Worm (Caenorhabditis elegans) whole organism, L2 larva: ENCODE results near the gene Y39A1A.31.

Experiments used
- F13H6.1 ChIP-seq: sonication (generic microtip); optimal IDR thresholded peaks from 2 replicates; lab custom pipeline; 2016; ENCODE audit warnings: missing genetic modification characterization, missing compliant biosample characterization
- R02D3.7 ChIP-seq: fragments of 150-350 bp; optimal IDR thresholded peaks from 2 replicates; lab custom pipeline; 2014; ENCODE audit warnings: missing biosample characterization, missing genetic modification characterization
- Y55F3AM.14 ChIP-seq: fragments of 200-800 bp; sonication (Bioruptor generic); optimal IDR thresholded peaks from 2 replicates; lab custom pipeline; 2018; ENCODE audit warnings: mild to moderate bottlenecking, missing genetic modification characterization, missing compliant biosample characterization
- ZK546.5 ChIP-seq: sonication (generic microtip); optimal IDR thresholded peaks from 2 replicates; lab custom pipeline; 2017; ENCODE audit warnings: missing biosample characterization, missing genetic modification characterization
- alr-1 ChIP-seq: fragments of 150-350 bp; optimal IDR thresholded peaks from 2 replicates; lab custom pipeline; 2014; ENCODE audit warnings: missing biosample characterization, missing genetic modification characterization
- ceh-16 ChIP-seq: fragments of 150-350 bp; optimal IDR thresholded peaks from 2 replicates; lab custom pipeline; 2014; ENCODE audit warnings: missing biosample characterization, missing genetic modification characterization
- ceh-82 ChIP-seq: fragments of 150-350 bp; optimal IDR thresholded peaks from 2 replicates; lab custom pipeline; 2014; ENCODE audit warnings: missing biosample characterization, missing genetic modification characterization
- crh-2 ChIP-seq: sonication (generic microtip); optimal IDR thresholded peaks from 2 replicates; lab custom pipeline; 2017; ENCODE audit warnings: missing biosample characterization, missing genetic modification characterization
- dmd-4 ChIP-seq: sonication (generic microtip); optimal IDR thresholded peaks from 2 replicates; lab custom pipeline; 2017; ENCODE audit warnings: missing biosample characterization, missing genetic modification characterization
- elt-1 ChIP-seq: fragments of 150-350 bp; optimal IDR thresholded peaks from 2 replicates; lab custom pipeline; 2014; ENCODE audit warnings: missing biosample characterization, missing genetic modification characterization
- fos-1 ChIP-seq: fragments of 150-350 bp; optimal IDR thresholded peaks from 2 replicates; lab custom pipeline; 2014; ENCODE audit warnings: missing biosample characterization, missing genetic modification characterization
- lin-39 ChIP-seq: fragments of 150-350 bp; optimal IDR thresholded peaks from 2 replicates; lab custom pipeline; 2014; ENCODE audit warnings: missing biosample characterization, missing genetic modification reagents, missing genetic modification characterization
- lsy-2 ChIP-seq, 2 experiments: fragments of 150-350 bp in 1 of 2; sonication (generic microtip) in 1 of 2; optimal IDR thresholded peaks; 2 replicates each; lab custom pipeline; 2014 to 2017; ENCODE audit warnings: missing biosample characterization in 2 of 2, missing genetic modification characterization in 2 of 2
- mab-5 ChIP-seq: fragments of 150-350 bp; optimal IDR thresholded peaks from 2 replicates; lab custom pipeline; 2014; ENCODE audit warnings: missing biosample characterization, missing genetic modification characterization
- mbf-1 ChIP-seq: sonication (generic microtip); optimal IDR thresholded peaks from 2 replicates; lab custom pipeline; 2017; ENCODE audit warnings: missing biosample characterization, missing genetic modification characterization
- mdl-1 ChIP-seq, 2 experiments: fragments of 150-350 bp in 1 of 2; sonication (generic microtip) in 1 of 2; optimal IDR thresholded peaks; 2 replicates each; lab custom pipeline; 2017; ENCODE audit warnings: missing biosample characterization in 2 of 2, missing genetic modification characterization in 2 of 2
- nhr-10 ChIP-seq: sonication (generic microtip); optimal IDR thresholded peaks from 2 replicates; lab custom pipeline; 2017; ENCODE audit warnings: missing biosample characterization, missing genetic modification characterization
- nhr-11 ChIP-seq: fragments of 150-350 bp; optimal IDR thresholded peaks from 2 replicates; lab custom pipeline; 2014; ENCODE audit warnings: missing biosample characterization, missing genetic modification characterization
- nhr-12 ChIP-seq: fragments of 150-350 bp; optimal IDR thresholded peaks from 2 replicates; lab custom pipeline; 2014; ENCODE audit warnings: missing biosample characterization, missing genetic modification characterization
- nhr-129 ChIP-seq: fragments of 150-350 bp; optimal IDR thresholded peaks from 2 replicates; lab custom pipeline; 2014; ENCODE audit warnings: missing biosample characterization, missing genetic modification characterization
- nhr-21 ChIP-seq: fragments of 150-350 bp; optimal IDR thresholded peaks from 2 replicates; lab custom pipeline; 2014; ENCODE audit warnings: missing biosample characterization, missing genetic modification characterization
- nhr-23 ChIP-seq: fragments of 150-350 bp; optimal IDR thresholded peaks from 2 replicates; lab custom pipeline; 2014; ENCODE audit warnings: missing biosample characterization, missing genetic modification reagents, missing genetic modification characterization
- nhr-25 ChIP-seq: fragments of 150-350 bp; sonication (generic microtip); optimal IDR thresholded peaks from 3 replicates; lab custom pipeline; 2014; ENCODE audit warnings: missing biosample characterization, missing genetic modification characterization
- nhr-77 ChIP-seq: fragments of 150-350 bp; optimal IDR thresholded peaks from 2 replicates; lab custom pipeline; 2014; ENCODE audit warnings: missing biosample characterization, missing genetic modification characterization
- peb-1 ChIP-seq: fragments of 150-350 bp; optimal IDR thresholded peaks from 2 replicates; lab custom pipeline; 2014; ENCODE audit warnings: missing biosample characterization, missing genetic modification characterization
- sem-4 ChIP-seq: fragments of 150-350 bp; optimal IDR thresholded peaks from 2 replicates; lab custom pipeline; 2014; ENCODE audit warnings: missing biosample characterization, missing genetic modification reagents, missing genetic modification characterization
- skn-1 ChIP-seq: sonication (generic microtip); optimal IDR thresholded peaks from 2 replicates; lab custom pipeline; 2017; ENCODE audit warnings: missing biosample characterization, missing genetic modification characterization
- sma-3 ChIP-seq: sonication (generic microtip); optimal IDR thresholded peaks from 2 replicates; lab custom pipeline; 2016; ENCODE audit warnings: missing genetic modification reagents, missing genetic modification characterization, missing compliant biosample characterization
- snpc-4 ChIP-seq: fragments of 150-350 bp; optimal IDR thresholded peaks from 2 replicates; lab custom pipeline; 2014; ENCODE audit warnings: missing biosample characterization, missing genetic modification characterization
- unc-39 ChIP-seq: fragments of 150-350 bp; optimal IDR thresholded peaks from 2 replicates; lab custom pipeline; 2014; ENCODE audit warnings: missing biosample characterization, missing genetic modification characterization
- unc-62 ChIP-seq: fragments of 150-350 bp; optimal IDR thresholded peaks from 2 replicates; lab custom pipeline; 2014; ENCODE audit warnings: missing biosample characterization, missing genetic modification reagents, missing genetic modification characterization
- zag-1 ChIP-seq: fragments of 150-350 bp; optimal IDR thresholded peaks from 2 replicates; lab custom pipeline; 2014; ENCODE audit warnings: missing biosample characterization, missing genetic modification characterization
- ztf-11 ChIP-seq: sonication (generic microtip); optimal IDR thresholded peaks from 2 replicates; lab custom pipeline; 2017; ENCODE audit warnings: missing biosample characterization, missing genetic modification characterization
- ztf-4 ChIP-seq: fragments of 150-350 bp; optimal IDR thresholded peaks from 2 replicates; lab custom pipeline; 2014; ENCODE audit warnings: missing biosample characterization, missing genetic modification characterization

Y39A1A.31 gene

ce11 chrIII:10666640-10667039 is 22.3 kb downstream of the Y39A1A.31 start:
- no peak for TF ChIP-seq nhr-12
- TF ChIP-seq nhr-10 (tag; lab: Kevin White, UChicago): no peak
- TF ChIP-seq nhr-25 (tag; lab: Kevin White, UChicago): no peak

- TF ChIP-seq sma-3 (GFP tag; lab: Kevin White, UChicago) (peak; percentile 11), unc-39 (tag; lab: Kevin White, UChicago) (no peak), ceh-16 (tag; lab: Kevin White, UChicago) (no peak), lsy-2 (tag; optimal IDR thresholded peaks at IDR 0.05; lab: Kevin White, UChicago) (no peak), unc-62 (GFP tag; lab: Kevin White, UChicago) (no peak), nhr-129 (tag; lab: Kevin White, UChicago) (peak; percentile 7), zag-1 (tag; lab: Kevin White, UChicago) (no peak), nhr-25 (tag; lab: Kevin White, UChicago) (peak; percentile 30), dmd-4 (tag; lab: Kevin White, UChicago) (no peak), sem-4 (tag; lab: Kevin White, UChicago) (no peak), mab-5 (tag; lab: Kevin White, UChicago) (no peak), elt-1 (tag; lab: Kevin White, UChicago) (no peak)
Observed at ce11 chrIII:10661292-10661691, 27.7 kb downstream of the Y39A1A.31 start.

ce11 chrIII:10658394-10658793 is 30.6 kb downstream of the Y39A1A.31 start:
- no peak for TF ChIP-seq Y55F3AM.14
- TF ChIP-seq alr-1 (tag; lab: Kevin White, UChicago): no peak
- TF ChIP-seq sem-4 (tag; lab: Kevin White, UChicago): no peak
- no peak for TF ChIP-seq mab-5 (tag; lab: Kevin White, UChicago)
- TF ChIP-seq nhr-11 (tag; lab: Kevin White, UChicago): no peak
- no peak for TF ChIP-seq nhr-129 (tag; lab: Kevin White, UChicago)
- no peak for TF ChIP-seq nhr-21
- TF ChIP-seq ztf-4 (tag; lab: Kevin White, UChicago): no peak
- no peak for TF ChIP-seq R02D3.7
- no peak for TF ChIP-seq peb-1 (tag; lab: Kevin White, UChicago)
- no peak for TF ChIP-seq unc-39 (tag; lab: Kevin White, UChicago)
- TF ChIP-seq, all 48 proteins: peak for 0

ce11 chrIII:10657661-10658060 is 31.3 kb downstream of the Y39A1A.31 start:
- no peak for TF ChIP-seq ceh-16 (tag; lab: Kevin White, UChicago)
- no peak for TF ChIP-seq crh-2
- no peak for TF ChIP-seq fos-1 (tag; lab: Kevin White, UChicago)
- TF ChIP-seq nhr-77 (tag; lab: Kevin White, UChicago): no peak
- no peak for TF ChIP-seq alr-1 (tag; lab: Kevin White, UChicago)
- TF ChIP-seq snpc-4 (tag; lab: Kevin White, UChicago): no peak
- no peak for TF ChIP-seq R02D3.7
- TF ChIP-seq mdl-1 (tag; optimal IDR thresholded peaks at IDR 0.05; lab: Kevin White, UChicago): no peak
- no peak for TF ChIP-seq sem-4 (tag; lab: Kevin White, UChicago)
- no peak for TF ChIP-seq mbf-1 (tag; lab: Kevin White, UChicago)
- no peak for TF ChIP-seq nhr-10 (tag; lab: Kevin White, UChicago)
- TF ChIP-seq nhr-129 (tag; lab: Kevin White, UChicago): no peak

DNA sequence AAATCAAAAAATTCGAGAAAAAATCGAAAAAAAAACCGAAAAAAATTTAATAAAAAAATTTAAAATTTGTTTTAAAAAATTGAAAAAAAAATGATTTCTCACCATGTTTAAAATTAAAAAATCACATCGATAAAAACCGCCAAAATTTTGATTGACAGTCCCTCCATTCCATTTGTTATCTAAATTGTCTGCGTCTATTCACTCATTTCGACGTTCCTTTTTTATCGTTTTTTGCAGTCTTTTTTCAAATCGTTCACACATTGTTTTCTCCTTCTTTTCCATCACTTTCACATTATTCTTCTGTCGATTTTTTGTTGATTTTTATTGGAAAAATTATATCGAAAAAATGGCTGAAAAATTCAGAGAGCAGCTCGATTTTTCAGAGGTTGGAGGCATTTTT is 32.9 kb downstream of the Y39A1A.31 start:
- TF ChIP-seq dmd-4 (tag; lab: Kevin White, UChicago): no peak
- no peak for TF ChIP-seq nhr-25 (tag; lab: Kevin White, UChicago)
- no peak for TF ChIP-seq nhr-23 (tag; lab: Kevin White, UChicago)
- TF ChIP-seq lin-39 (tag; lab: Kevin White, UChicago): no peak
- TF ChIP-seq ZK546.5: no peak
- no peak for TF ChIP-seq unc-39 (tag; lab: Kevin White, UChicago)
- no peak for TF ChIP-seq ceh-82 (tag; lab: Kevin White, UChicago)
- TF ChIP-seq ztf-4 (tag; lab: Kevin White, UChicago): no peak
- no peak for TF ChIP-seq lsy-2 (tag; optimal IDR thresholded peaks at IDR 0.05; lab: Kevin White, UChicago)
- no peak for TF ChIP-seq skn-1 (tag; lab: Kevin White, UChicago)
- TF ChIP-seq ztf-11 (tag; lab: Kevin White, UChicago): no peak
- TF ChIP-seq R02D3.7: no peak
- TF ChIP-seq elt-1 (tag; lab: Kevin White, UChicago): no peak
- no peak for TF ChIP-seq F13H6.1 (tag; lab: Kevin White, UChicago)
- no peak for TF ChIP-seq fos-1 (tag; lab: Kevin White, UChicago)
- no peak for TF ChIP-seq nhr-129 (tag; lab: Kevin White, UChicago)
- TF ChIP-seq, all 48 proteins: peak for 0
